Fruit fly (Drosophila melanogaster): Measurements from ENCODE around the gene CG7702.

Gene CG7702

dm6 chr3R:18665061-18665460, 4.1 kb upstream of the CG7702 start, which contains the start of gene CG31231:
CG31231 (plus strand) TSS chr3R:18665361.
- TF ChIP-seq CG8478 (optimal IDR thresholded peaks at IDR 0.05) = no peak
- TF ChIP-seq Dll (optimal IDR thresholded peaks at IDR 0.05) = no peak
- no peak for TF ChIP-seq psq (optimal IDR thresholded peaks at IDR 0.05)
- TF ChIP-seq EcR (GFP tag; optimal IDR thresholded peaks at IDR 0.05) = no peak
- no peak for TF ChIP-seq pan (optimal IDR thresholded peaks at IDR 0.05)
- no peak for TF ChIP-seq usp (GFP tag; optimal IDR thresholded peaks at IDR 0.05)

dm6 chr3R:18667659-18668248, 1.4 kb upstream of the CG7702 start, which contains the start of gene CG31229:
CG31229 (plus strand) TSS chr3R:18667852.
- TF ChIP-seq EcR (GFP tag; optimal IDR thresholded peaks at IDR 0.05) (no peak), pan (optimal IDR thresholded peaks at IDR 0.05) (no peak), usp (GFP tag; optimal IDR thresholded peaks at IDR 0.05) (no peak), CG8478 (optimal IDR thresholded peaks at IDR 0.05) (no peak), psq (optimal IDR thresholded peaks at IDR 0.05) (no peak), Dll (optimal IDR thresholded peaks at IDR 0.05) (no peak)

dm6 chr3R:18669812-18670211, 622 bp downstream of the CG7702 start:
- TF ChIP-seq Dll (optimal IDR thresholded peaks at IDR 0.05) (no peak), psq (optimal IDR thresholded peaks at IDR 0.05) (no peak), EcR (GFP tag; optimal IDR thresholded peaks at IDR 0.05) (no peak), CG8478 (optimal IDR thresholded peaks at IDR 0.05) (no peak)

dm6 chr3R:18670441-18671111, 1.4 kb downstream of the CG7702 start:
- TF ChIP-seq Dll (optimal IDR thresholded peaks at IDR 0.05) = no peak
- TF ChIP-seq psq (optimal IDR thresholded peaks at IDR 0.05) = no peak
- no peak for TF ChIP-seq EcR (GFP tag; optimal IDR thresholded peaks at IDR 0.05)
- TF ChIP-seq CG8478 (optimal IDR thresholded peaks at IDR 0.05) = no peak
- TF ChIP-seq pan (optimal IDR thresholded peaks at IDR 0.05) = no peak

dm6 chr3R:18671112-18671729, 2.0 kb downstream of the CG7702 start, which contains the start of gene CG31230:
CG31230 (plus strand) TSS chr3R:18671679.
- TF ChIP-seq CG8478 (optimal IDR thresholded peaks at IDR 0.05) (no peak), EcR (GFP tag; optimal IDR thresholded peaks at IDR 0.05) (no peak), usp (GFP tag; optimal IDR thresholded peaks at IDR 0.05) (no peak), pan (optimal IDR thresholded peaks at IDR 0.05) (no peak), psq (optimal IDR thresholded peaks at IDR 0.05) (no peak), Dll (optimal IDR thresholded peaks at IDR 0.05) (no peak)

- TF ChIP-seq usp (GFP tag; optimal IDR thresholded peaks at IDR 0.05) = no peak
- TF ChIP-seq Dll (optimal IDR thresholded peaks at IDR 0.05) = no peak
- no peak for TF ChIP-seq CG8478 (optimal IDR thresholded peaks at IDR 0.05)
- TF ChIP-seq pan (optimal IDR thresholded peaks at IDR 0.05) = no peak
- TF ChIP-seq psq (optimal IDR thresholded peaks at IDR 0.05) = no peak
- TF ChIP-seq EcR (GFP tag; optimal IDR thresholded peaks at IDR 0.05) = no peak
Observed at dm6 chr3R:18677500-18677940, 8.3 kb downstream of the CG7702 start, which contains the start of the genes dind and CG7706. dind (minus strand) TSS chr3R:18677539. CG7706 (plus strand) TSS chr3R:18677818.

dm6 chr3R:18680332-18680731, 11.1 kb downstream of the CG7702 start, which contains the start of the genes CG46318 and ChT:
CG46318 (plus strand) TSS chr3R:18680604.
ChT (plus strand) TSS chr3R:18680604.
- TF ChIP-seq CG8478 (optimal IDR thresholded peaks at IDR 0.05) (no peak), pan (optimal IDR thresholded peaks at IDR 0.05) (no peak), psq (optimal IDR thresholded peaks at IDR 0.05) (no peak), Dll (optimal IDR thresholded peaks at IDR 0.05) (no peak), EcR (GFP tag; optimal IDR thresholded peaks at IDR 0.05) (no peak), usp (GFP tag; optimal IDR thresholded peaks at IDR 0.05) (no peak)

dm6 chr3R:18681054-18681453, 11.9 kb downstream of the CG7702 start:
- TF ChIP-seq Dll (optimal IDR thresholded peaks at IDR 0.05) (no peak), EcR (GFP tag; optimal IDR thresholded peaks at IDR 0.05) (no peak), CG8478 (optimal IDR thresholded peaks at IDR 0.05) (no peak), usp (GFP tag; optimal IDR thresholded peaks at IDR 0.05) (no peak), pan (optimal IDR thresholded peaks at IDR 0.05) (no peak), psq (optimal IDR thresholded peaks at IDR 0.05) (no peak)

- no peak for TF ChIP-seq EcR (GFP tag; optimal IDR thresholded peaks at IDR 0.05)
- TF ChIP-seq pan (optimal IDR thresholded peaks at IDR 0.05) = no peak
- TF ChIP-seq CG8478 (optimal IDR thresholded peaks at IDR 0.05) = no peak
- TF ChIP-seq psq (optimal IDR thresholded peaks at IDR 0.05) = no peak
- no peak for TF ChIP-seq Dll (optimal IDR thresholded peaks at IDR 0.05)
- TF ChIP-seq usp (GFP tag; optimal IDR thresholded peaks at IDR 0.05) = no peak
Observed at dm6 chr3R:18692619-18693018, 23.4 kb downstream of the CG7702 start, which contains the start of gene Muc91C. Muc91C (minus strand) TSS chr3R:18692719.

- TF ChIP-seq Dll (optimal IDR thresholded peaks at IDR 0.05) (no peak), pan (optimal IDR thresholded peaks at IDR 0.05) (no peak), CG8478 (optimal IDR thresholded peaks at IDR 0.05) (no peak), EcR (GFP tag; optimal IDR thresholded peaks at IDR 0.05) (no peak), usp (GFP tag; optimal IDR thresholded peaks at IDR 0.05) (no peak), psq (optimal IDR thresholded peaks at IDR 0.05) (no peak)
Observed at dm6 chr3R:18693611-18694010, 24.4 kb downstream of the CG7702 start, which contains the start of gene CG14300. CG14300 (minus strand) TSS chr3R:18693711.

- TF ChIP-seq pan (optimal IDR thresholded peaks at IDR 0.05) (no peak), EcR (GFP tag; optimal IDR thresholded peaks at IDR 0.05) (no peak), usp (GFP tag; optimal IDR thresholded peaks at IDR 0.05) (no peak), psq (optimal IDR thresholded peaks at IDR 0.05) (no peak), CG8478 (optimal IDR thresholded peaks at IDR 0.05) (no peak), Dll (optimal IDR thresholded peaks at IDR 0.05) (no peak)
Observed at dm6 chr3R:18694952-18695351, 25.8 kb downstream of the CG7702 start, which contains the start of gene CG34282. CG34282 (plus strand) TSS chr3R:18695252.

Measured in whole organism.